Worm (Caenorhabditis elegans) whole organism, L4 larva: ENCODE measurements around the gene T03F6.9.

ENCODE experiments used
- F37D6.2 ChIP-seq: sonication (generic microtip); optimal IDR thresholded peaks from 2 replicates; lab custom pipeline; 2016; ENCODE audit warnings: mild to moderate bottlenecking, missing genetic modification characterization, missing compliant biosample characterization
- F44E2.7 ChIP-seq: fragments of 200-800 bp; sonication (Bioruptor generic); IDR thresholded peaks from 2 replicates; pipeline ENCODE4 v2.1.2; 2022; ENCODE audit warnings: missing genetic modification characterization, missing compliant biosample characterization
- R02D3.7 ChIP-seq: fragments of 150-350 bp; sonication (generic microtip); optimal IDR thresholded peaks from 3 replicates; lab custom pipeline; 2014; ENCODE audit warnings: missing biosample characterization, missing genetic modification characterization
- Y48G9A.11 ChIP-seq: fragments of 200-800 bp; sonication (Bioruptor generic); IDR thresholded peaks from 2 replicates; pipeline ENCODE4 v1.3.6; 2022; ENCODE audit warnings: missing genetic modification reagents, missing genetic modification characterization, missing compliant biosample characterization
- Y5F2A.4 ChIP-seq: fragments of 200-800 bp; sonication (Bioruptor generic); optimal IDR thresholded peaks from 2 replicates; lab custom pipeline; 2018; ENCODE audit warnings: mild to moderate bottlenecking, missing genetic modification characterization, missing compliant biosample characterization
- ZK337.2 ChIP-seq: fragments of 200-800 bp; sonication (Bioruptor generic); IDR thresholded peaks from 2 replicates; pipeline ENCODE4 v1.3.6; 2022; ENCODE audit warnings: missing genetic modification reagents, missing genetic modification characterization, missing compliant biosample characterization
- ZK546.5 ChIP-seq, 2 experiments: sonication (generic microtip); optimal IDR thresholded peaks; 2 replicates each; lab custom pipeline; 2017; ENCODE audit warnings: missing biosample characterization in 2 of 2, missing genetic modification characterization in 2 of 2
- aha-1 ChIP-seq: fragments of 150-350 bp; peaks from one replicate; lab custom pipeline; 2014; ENCODE audit warnings: missing biosample characterization, missing genetic modification characterization
- aly-2 ChIP-seq: sonication (generic microtip); optimal IDR thresholded peaks from 2 replicates; lab custom pipeline; 2018; ENCODE audit warnings: missing biosample characterization, missing genetic modification characterization
- attf-4 ChIP-seq: sonication (generic microtip); optimal IDR thresholded peaks from 3 replicates; lab custom pipeline; 2017; ENCODE audit warnings: missing biosample characterization, missing genetic modification characterization
- ceh-20 ChIP-seq: fragments of 200-800 bp; sonication (Bioruptor generic); IDR thresholded peaks from 2 replicates; pipeline ENCODE4 v1.3.6; 2022; ENCODE audit warnings: missing genetic modification reagents, missing genetic modification characterization, missing compliant biosample characterization
- ceh-28 ChIP-seq: fragments of 150-350 bp; optimal IDR thresholded peaks from 2 replicates; lab custom pipeline; 2014; ENCODE audit warnings: missing biosample characterization, missing genetic modification reagents, missing genetic modification characterization
- ceh-62 ChIP-seq: sonication (generic microtip); optimal IDR thresholded peaks from 2 replicates; lab custom pipeline; 2017; ENCODE audit warnings: missing biosample characterization, missing genetic modification characterization
- cey-2 ChIP-seq: sonication (generic microtip); optimal IDR thresholded peaks from 3 replicates; lab custom pipeline; 2017; ENCODE audit warnings: missing genetic modification characterization, mild to moderate bottlenecking, missing compliant biosample characterization, antibody characterized with exemption, borderline replicate concordance; ENCODE audit not compliant: insufficient read depth
- daf-8 ChIP-seq: fragments of 200-800 bp; sonication (Bioruptor generic); IDR thresholded peaks from 2 replicates; pipeline ENCODE4 v1.3.6; 2022; ENCODE audit warnings: missing genetic modification characterization, missing compliant biosample characterization
- dmd-6 ChIP-seq: fragments of 200-800 bp; sonication (Bioruptor generic); IDR thresholded peaks from 2 replicates; pipeline ENCODE4 v1.3.6; 2022; ENCODE audit warnings: missing genetic modification reagents, missing genetic modification characterization, missing compliant biosample characterization
- dmd-8 ChIP-seq: fragments of 200-800 bp; sonication (Bioruptor generic); IDR thresholded peaks from 2 replicates; pipeline ENCODE4 v1.3.6; 2022; ENCODE audit warnings: missing genetic modification characterization, missing compliant biosample characterization
- hlh-30 ChIP-seq: sonication (generic microtip); optimal IDR thresholded peaks from 2 replicates; lab custom pipeline; 2017; ENCODE audit warnings: antibody characterized with exemption, mild to moderate bottlenecking, missing genetic modification characterization, missing compliant biosample characterization; ENCODE audit not compliant: insufficient read depth
- hmg-1.1 ChIP-seq: fragments of 200-800 bp; sonication (Bioruptor generic); IDR thresholded peaks from 2 replicates; pipeline ENCODE4 v1.3.6; 2022; ENCODE audit warnings: missing genetic modification reagents, missing genetic modification characterization, missing compliant biosample characterization
- lim-7 ChIP-seq: fragments of 200-800 bp; sonication (Bioruptor generic); IDR thresholded peaks from 2 replicates; pipeline ENCODE4 v1.3.6; 2022; ENCODE audit warnings: missing genetic modification characterization, missing compliant biosample characterization
- lin-1 ChIP-seq: fragments of 200-800 bp; sonication (Bioruptor generic); IDR thresholded peaks from 2 replicates; pipeline ENCODE4 v1.3.6; 2022; ENCODE audit warnings: missing genetic modification reagents, missing genetic modification characterization, missing compliant biosample characterization
- lin-29 ChIP-seq: fragments of 200-800 bp; sonication (Bioruptor generic); IDR thresholded peaks from 2 replicates; pipeline ENCODE4 v1.3.6; 2022; ENCODE audit warnings: missing genetic modification reagents, missing genetic modification characterization, missing compliant biosample characterization
- lir-3 ChIP-seq: sonication (generic microtip); optimal IDR thresholded peaks from 2 replicates; lab custom pipeline; 2016; ENCODE audit warnings: mild to moderate bottlenecking, missing genetic modification characterization, missing compliant biosample characterization
- lsy-2 ChIP-seq, 2 experiments: fragments of 150-350 bp in 1 of 2; sonication (generic microtip) in 1 of 2; optimal IDR thresholded peaks; 2 replicates each; lab custom pipeline; 2014 to 2017; ENCODE audit warnings: missing biosample characterization in 2 of 2, missing genetic modification characterization in 2 of 2
- mdt-29 ChIP-seq: fragments of 200-800 bp; sonication (Bioruptor generic); IDR thresholded peaks from 2 replicates; pipeline ENCODE4 v1.3.6; 2022; ENCODE audit warnings: missing genetic modification reagents, missing genetic modification characterization, missing compliant biosample characterization
- mep-1 ChIP-seq: fragments of 150-350 bp; sonication (generic microtip); optimal IDR thresholded peaks from 3 replicates; lab custom pipeline; 2014; ENCODE audit warnings: missing biosample characterization, missing genetic modification characterization
- mes-2 ChIP-seq: sonication (generic microtip); optimal IDR thresholded peaks from 2 replicates; lab custom pipeline; 2016; ENCODE audit warnings: missing genotype, mild to moderate bottlenecking, missing genetic modification characterization, missing compliant biosample characterization; ENCODE audit not compliant: poor library complexity, severe bottlenecking
- mxl-2 ChIP-seq: fragments of 200-800 bp; sonication (Bioruptor generic); conservative IDR thresholded peaks from 2 replicates; pipeline ENCODE4 v1.3.6; 2022; ENCODE audit warnings: missing genetic modification reagents, missing genetic modification characterization, missing compliant biosample characterization
- nhr-102 ChIP-seq: sonication (generic microtip); optimal IDR thresholded peaks from 2 replicates; lab custom pipeline; 2016; ENCODE audit warnings: mild to moderate bottlenecking, missing genetic modification characterization, moderate library complexity, missing compliant biosample characterization
- nhr-111 ChIP-seq: fragments of 200-800 bp; sonication (Bioruptor generic); optimal IDR thresholded peaks from 2 replicates; lab custom pipeline; 2018; ENCODE audit warnings: mild to moderate bottlenecking, missing genetic modification characterization, missing compliant biosample characterization
- nhr-25 ChIP-seq: sonication (generic microtip); optimal IDR thresholded peaks from 2 replicates; lab custom pipeline; 2017; ENCODE audit warnings: missing genetic modification characterization, mild to moderate bottlenecking, missing compliant biosample characterization, antibody characterized with exemption, moderate library complexity, borderline replicate concordance; ENCODE audit not compliant: insufficient read depth
- nhr-28 ChIP-seq: fragments of 150-350 bp; optimal IDR thresholded peaks from 2 replicates; lab custom pipeline; 2014; ENCODE audit warnings: missing biosample characterization, missing genetic modification characterization
- nhr-41 ChIP-seq: fragments of 200-800 bp; sonication (Bioruptor generic); IDR thresholded peaks from 2 replicates; pipeline ENCODE4 v1.3.6; 2022; ENCODE audit warnings: missing genetic modification reagents, missing genetic modification characterization, missing compliant biosample characterization
- nhr-42 ChIP-seq: fragments of 200-800 bp; sonication (Bioruptor generic); IDR thresholded peaks from 2 replicates; pipeline ENCODE4 v1.3.6; 2022; ENCODE audit warnings: missing genetic modification characterization, missing compliant biosample characterization
- nhr-6 ChIP-seq: fragments of 150-350 bp; optimal IDR thresholded peaks from 2 replicates; lab custom pipeline; 2014; ENCODE audit warnings: missing biosample characterization, missing genetic modification characterization
- nhr-77 ChIP-seq: fragments of 150-350 bp; optimal IDR thresholded peaks from 2 replicates; lab custom pipeline; 2014; ENCODE audit warnings: missing biosample characterization, missing genetic modification characterization
- pha-4 ChIP-seq, 2 experiments: fragments of 150-350 bp in 1 of 2; fragments of 200-800 bp in 1 of 2; sonication (Bioruptor generic) in 1 of 2; IDR thresholded peaks in 1 of 2; optimal IDR thresholded peaks in 1 of 2; 2 replicates each; pipeline versions ENCODE4 v1.3.6 to Lab custom; 2014 to 2022; ENCODE audit warnings: missing genetic modification characterization in 2 of 2, missing genetic modification reagents in 2 of 2, missing biosample characterization in 1 of 2, missing compliant biosample characterization in 1 of 2
- php-3 ChIP-seq: fragments of 200-800 bp; sonication (Bioruptor generic); IDR thresholded peaks from 2 replicates; pipeline ENCODE4 v1.3.6; 2022; ENCODE audit warnings: missing genetic modification reagents, missing genetic modification characterization, missing compliant biosample characterization
- pqm-1 ChIP-seq: sonication (generic microtip); optimal IDR thresholded peaks from 2 replicates; lab custom pipeline; 2017; ENCODE audit warnings: missing biosample characterization, missing genetic modification characterization
- rbr-2 ChIP-seq: sonication (generic microtip); optimal IDR thresholded peaks from 2 replicates; lab custom pipeline; 2016; ENCODE audit warnings: missing genotype, missing genetic modification characterization, missing compliant biosample characterization
- sdz-12 ChIP-seq: fragments of 200-800 bp; sonication (Bioruptor generic); optimal IDR thresholded peaks from 2 replicates; lab custom pipeline; 2018; ENCODE audit warnings: mild to moderate bottlenecking, missing genetic modification characterization, missing compliant biosample characterization
- set-16 ChIP-seq: fragments of 200-800 bp; sonication (Bioruptor generic); IDR thresholded peaks from 2 replicates; pipeline ENCODE4 v1.3.6; 2022; ENCODE audit warnings: missing genetic modification reagents, missing genetic modification characterization, missing compliant biosample characterization
- snpc-1.2 ChIP-seq: fragments of 200-800 bp; sonication (Bioruptor generic); IDR thresholded peaks from 2 replicates; pipeline ENCODE4 v1.3.6; 2022; ENCODE audit warnings: missing genetic modification reagents, missing genetic modification characterization, missing compliant biosample characterization
- spr-3 ChIP-seq: fragments of 200-800 bp; sonication (Bioruptor generic); optimal IDR thresholded peaks from 2 replicates; lab custom pipeline; 2018; ENCODE audit warnings: mild to moderate bottlenecking, missing genetic modification characterization, missing compliant biosample characterization
- tra-1 ChIP-seq: fragments of 200-800 bp; sonication (Bioruptor generic); IDR thresholded peaks from 2 replicates; pipeline ENCODE4 v1.3.6; 2022; ENCODE audit warnings: missing genetic modification reagents, missing genetic modification characterization, missing compliant biosample characterization
- unc-62 ChIP-seq, 3 experiments: fragments of 150-350 bp in 1 of 3; sonication (generic microtip); optimal IDR thresholded peaks in 2 of 3; peaks in 1 of 3; 1 replicate in 1 of 3; 2 replicates in 2 of 3; lab custom pipeline; 2014 to 2017; ENCODE audit warnings: missing biosample characterization in 3 of 3, missing genetic modification characterization in 3 of 3, missing genetic modification reagents in 3 of 3, missing genotype in 1 of 3
- vab-7 ChIP-seq: fragments of 200-800 bp; sonication (Bioruptor generic); IDR thresholded peaks from 2 replicates; pipeline ENCODE4 v1.3.6; 2022; ENCODE audit warnings: missing genetic modification reagents, missing genetic modification characterization, missing compliant biosample characterization
- zag-1 ChIP-seq: fragments of 150-350 bp; optimal IDR thresholded peaks from 2 replicates; lab custom pipeline; 2014; ENCODE audit warnings: missing biosample characterization, missing genetic modification characterization
- zfp-3 ChIP-seq: fragments of 200-800 bp; sonication (Bioruptor generic); conservative IDR thresholded peaks from 2 replicates; pipeline ENCODE4 v1.3.6; 2022; ENCODE audit warnings: missing genetic modification reagents, missing genetic modification characterization, missing compliant biosample characterization

The T03F6.9 gene

DNA sequence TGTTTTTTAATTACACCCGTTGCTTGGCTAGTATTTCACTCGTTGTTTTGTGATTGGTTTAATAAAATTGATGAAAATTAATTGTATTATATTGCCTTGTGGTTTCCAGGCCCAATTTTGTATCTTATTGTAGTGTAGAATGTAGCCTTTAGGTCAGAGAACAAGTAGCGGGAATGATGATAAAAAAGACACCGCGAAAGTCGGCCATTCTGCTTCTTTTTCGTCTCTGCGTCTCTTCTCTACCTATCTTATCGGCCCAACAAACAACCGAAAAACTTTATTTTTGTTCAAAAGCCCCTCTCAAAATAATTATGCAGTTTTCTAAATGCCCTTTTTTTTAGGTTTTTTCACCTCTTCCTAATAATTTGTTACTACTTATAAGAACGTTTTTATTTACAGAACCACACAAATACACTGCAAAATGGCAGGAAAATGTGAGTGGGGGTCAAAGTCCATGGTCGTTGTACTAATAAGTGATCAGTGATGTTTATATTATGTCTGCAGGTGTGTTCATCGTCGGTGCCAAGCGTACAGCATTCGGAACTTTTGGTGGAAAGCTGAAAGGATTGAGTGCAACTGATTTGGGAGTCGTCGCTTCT lies 26.2 kb downstream of the T03F6.9 start, which contains the start of gene acaa-2 (continued):
- no peak for TF ChIP-seq ZK546.5 (tag; optimal IDR thresholded peaks at IDR 0.05; lab: Kevin White, UChicago)
- TF ChIP-seq nhr-77 (tag; lab: Kevin White, UChicago), result peak; percentile 5
- no peak for TF ChIP-seq F44E2.7 (GFP tag; lab: Robert Waterston, UW)
- TF ChIP-seq unc-62 (GFP tag; optimal IDR thresholded peaks at IDR 0.05 in 1 of 2; lab: Kevin White, UChicago), result no peak
- no peak for TF ChIP-seq unc-62 (tag; optimal IDR thresholded peaks at IDR 0.05; lab: Kevin White, UChicago)
- TF ChIP-seq tra-1 (GFP tag; lab: Robert Waterston, UW), result no peak
- TF ChIP-seq pqm-1, result peak; percentile 1
- no peak for TF ChIP-seq daf-8 (GFP tag; lab: Robert Waterston, UW)
- no peak for TF ChIP-seq lir-3 (tag; lab: Kevin White, UChicago)
- TF ChIP-seq rbr-2, result no peak
- TF ChIP-seq mxl-2, result no peak
- peak; percentile 36 for TF ChIP-seq mes-2 (tag; lab: Kevin White, UChicago)
- TF ChIP-seq vab-7 (GFP tag; lab: Robert Waterston, UW), result no peak
- no peak for TF ChIP-seq nhr-41 (GFP tag; lab: Robert Waterston, UW)
- TF ChIP-seq set-16, result no peak
- TF ChIP-seq ceh-62 (tag; lab: Kevin White, UChicago), result no peak
- TF ChIP-seq snpc-1.2 (GFP tag; lab: Robert Waterston, UW), result 0 out of 2 replicates have a peak, but pooled peaks have one; percentile 36
- TF ChIP-seq aly-2 (tag; lab: Kevin White, UChicago), result no peak
- no peak for TF ChIP-seq sdz-12 (GFP tag; lab: Kevin White, UChicago)
- peak; percentile 49 for TF ChIP-seq mep-1 (tag; lab: Kevin White, UChicago)
- no peak for TF ChIP-seq nhr-102 (tag; lab: Kevin White, UChicago)
- no peak for TF ChIP-seq attf-4 (tag; lab: Kevin White, UChicago)
- no peak for TF ChIP-seq ceh-20
- no peak for TF ChIP-seq php-3 (GFP tag; lab: Robert Waterston, UW)
- TF ChIP-seq zfp-3 (GFP tag; lab: Robert Waterston, UW), result no peak
- TF ChIP-seq nhr-6 (tag; lab: Kevin White, UChicago), result peak; percentile 29
- TF ChIP-seq nhr-111, result no peak
- TF ChIP-seq cey-2 (tag; lab: Kevin White, UChicago), result no peak
- no peak for TF ChIP-seq ceh-28
- TF ChIP-seq nhr-42, result no peak
- TF ChIP-seq Y5F2A.4 (GFP tag; lab: Kevin White, UChicago), result no peak
- TF ChIP-seq hmg-1.1, result no peak
- TF ChIP-seq dmd-6 (GFP tag; lab: Robert Waterston, UW), result peak; percentile 40; the same call in 1 of the 2 replicates
- no peak for TF ChIP-seq dmd-8
- TF ChIP-seq nhr-25 (tag; lab: Kevin White, UChicago), result no peak
- peak in 1 of 2 experiments; percentile 30 for TF ChIP-seq lsy-2 (tag; optimal IDR thresholded peaks at IDR 0.05; lab: Kevin White, UChicago)
- no peak for TF ChIP-seq F37D6.2 (tag; lab: Kevin White, UChicago)
- no peak for TF ChIP-seq mdt-29 (GFP tag; lab: Robert Waterston, UW)
- TF ChIP-seq Y48G9A.11 (GFP tag; lab: Robert Waterston, UW), result no peak
- no peak for TF ChIP-seq lin-29 (GFP tag; lab: Robert Waterston, UW)
- no peak for TF ChIP-seq aha-1 (tag; lab: Kevin White, UChicago)
- TF ChIP-seq R02D3.7 (tag; lab: Kevin White, UChicago), result no peak
- TF ChIP-seq ZK337.2 (GFP tag; lab: Robert Waterston, UW), result no peak
- TF ChIP-seq pha-4 (GFP tag; IDR thresholded peaks at IDR 0.05; lab: Robert Waterston, UW), result no peak
- TF ChIP-seq pha-4 (tag; optimal IDR thresholded peaks at IDR 0.05; lab: Kevin White, UChicago), result no peak
- TF ChIP-seq hlh-30 (tag; lab: Kevin White, UChicago), result peak; percentile 62
- TF ChIP-seq lim-7 (GFP tag; lab: Robert Waterston, UW), result no peak
- no peak for TF ChIP-seq zag-1 (tag; lab: Kevin White, UChicago)
- no peak for TF ChIP-seq spr-3 (GFP tag; lab: Kevin White, UChicago)
- TF ChIP-seq lin-1, result no peak
- TF ChIP-seq nhr-28, result peak; percentile 100
